Worm (Caenorhabditis elegans) whole organism, late embryonic: ENCODE data around the gene F46B3.14.

Experiments used
- K02D7.2 ChIP-seq: sonication (generic microtip); optimal IDR thresholded peaks from 2 replicates; lab custom pipeline; 2017; ENCODE audit warnings: mild to moderate bottlenecking, missing genetic modification characterization, missing compliant biosample characterization
- ceh-24 ChIP-seq: sonication (generic microtip); optimal IDR thresholded peaks from 2 replicates; lab custom pipeline; 2016; ENCODE audit warnings: mild to moderate bottlenecking, missing genetic modification characterization, missing compliant biosample characterization
- dve-1 ChIP-seq: sonication (generic microtip); optimal IDR thresholded peaks from 2 replicates; lab custom pipeline; 2017; ENCODE audit warnings: antibody characterized with exemption, mild to moderate bottlenecking, missing genetic modification characterization, missing compliant biosample characterization
- elt-2 ChIP-seq: sonication (generic microtip); optimal IDR thresholded peaks from 2 replicates; lab custom pipeline; 2016; ENCODE audit warnings: missing genetic modification reagents, missing genetic modification characterization, missing compliant biosample characterization
- ets-4 ChIP-seq: sonication (generic microtip); optimal IDR thresholded peaks from 2 replicates; lab custom pipeline; 2016; ENCODE audit warnings: missing genetic modification characterization, missing compliant biosample characterization
- fkh-10 ChIP-seq: fragments of 150-350 bp; optimal IDR thresholded peaks from 2 replicates; lab custom pipeline; 2014; ENCODE audit warnings: missing biosample characterization, missing genetic modification reagents, missing genetic modification characterization
- pha-4 ChIP-seq: fragments of 150-350 bp; optimal IDR thresholded peaks from 2 replicates; lab custom pipeline; 2018; ENCODE audit warnings: missing biosample characterization, missing genetic modification reagents, missing genetic modification characterization
- pqm-1 ChIP-seq: sonication (generic microtip); optimal IDR thresholded peaks from 2 replicates; lab custom pipeline; 2016; ENCODE audit warnings: missing genetic modification characterization, missing compliant biosample characterization
- sdc-2 ChIP-seq: sonication (generic microtip); optimal IDR thresholded peaks from 2 replicates; lab custom pipeline; 2016; ENCODE audit warnings: missing genotype, missing genetic modification characterization, missing compliant biosample characterization
- unc-42 ChIP-seq: sonication (generic microtip); optimal IDR thresholded peaks from 2 replicates; lab custom pipeline; 2016; ENCODE audit warnings: missing genotype, missing genetic modification characterization, missing compliant biosample characterization

DNA sequence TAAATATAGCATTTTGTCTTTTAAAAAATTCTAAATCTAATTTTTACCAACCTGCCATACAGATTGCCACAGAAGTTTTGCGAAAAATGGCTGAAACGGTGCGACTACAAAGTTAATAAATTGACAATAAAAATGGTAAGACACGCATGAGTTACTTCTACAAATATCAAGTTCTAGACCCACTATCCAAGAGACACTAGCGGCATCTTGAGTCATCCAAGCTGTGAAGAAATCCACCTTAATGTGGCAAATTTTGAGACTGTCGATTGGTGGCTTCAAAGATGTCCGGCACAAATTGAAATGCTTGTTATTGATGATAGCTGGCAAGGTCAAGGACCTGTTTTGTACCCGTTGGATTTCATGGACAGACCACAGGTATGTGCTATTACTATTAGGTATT lies 3.2 kb upstream of the F46B3.14 start, which contains the start of gene F46B3.16:
- no peak for TF ChIP-seq fkh-10 (GFP tag; lab: Kevin White, UChicago)
- no peak for TF ChIP-seq K02D7.2 (tag; lab: Kevin White, UChicago)
- TF ChIP-seq elt-2: no peak
- no peak for TF ChIP-seq sdc-2 (tag; lab: Kevin White, UChicago)
- TF ChIP-seq ceh-24: no peak
- no peak for TF ChIP-seq dve-1 (tag; lab: Kevin White, UChicago)
- no peak for TF ChIP-seq ets-4 (tag; lab: Kevin White, UChicago)
- TF ChIP-seq pha-4 (tag; lab: Kevin White, UChicago): no peak
- no peak for TF ChIP-seq unc-42 (tag; lab: Kevin White, UChicago)
- no peak for TF ChIP-seq pqm-1 (tag; lab: Kevin White, UChicago)
